Worm (Caenorhabditis elegans) whole organism, L2 larva: ENCODE results near the gene rpl-37.

Experiments
- F13H6.1 ChIP-seq: sonication (generic microtip); optimal IDR thresholded peaks from 2 replicates; lab custom pipeline; 2016; ENCODE audit warnings: missing genetic modification characterization, missing compliant biosample characterization
- ZK546.5 ChIP-seq: sonication (generic microtip); optimal IDR thresholded peaks from 2 replicates; lab custom pipeline; 2017; ENCODE audit warnings: missing biosample characterization, missing genetic modification characterization
- ama-1 ChIP-seq: fragments of 150-350 bp; optimal IDR thresholded peaks from 2 replicates; lab custom pipeline; 2018; ENCODE audit warnings: inconsistent platforms
- ceh-16 ChIP-seq: fragments of 150-350 bp; optimal IDR thresholded peaks from 2 replicates; lab custom pipeline; 2014; ENCODE audit warnings: missing biosample characterization, missing genetic modification characterization
- lsy-2 ChIP-seq, 2 experiments: fragments of 150-350 bp in 1 of 2; sonication (generic microtip) in 1 of 2; optimal IDR thresholded peaks; 2 replicates each; lab custom pipeline; 2014 to 2017; ENCODE audit warnings: missing biosample characterization in 2 of 2, missing genetic modification characterization in 2 of 2
- nhr-12 ChIP-seq: fragments of 150-350 bp; optimal IDR thresholded peaks from 2 replicates; lab custom pipeline; 2014; ENCODE audit warnings: missing biosample characterization, missing genetic modification characterization
- nhr-237 ChIP-seq: fragments of 150-350 bp; optimal IDR thresholded peaks from 2 replicates; lab custom pipeline; 2014; ENCODE audit warnings: missing biosample characterization, missing genetic modification characterization
- peb-1 ChIP-seq: fragments of 150-350 bp; optimal IDR thresholded peaks from 2 replicates; lab custom pipeline; 2014; ENCODE audit warnings: missing biosample characterization, missing genetic modification characterization
- skn-1 ChIP-seq: sonication (generic microtip); optimal IDR thresholded peaks from 2 replicates; lab custom pipeline; 2017; ENCODE audit warnings: missing biosample characterization, missing genetic modification characterization
- sma-9 ChIP-seq, 2 experiments: fragments of 150-350 bp in 1 of 2; sonication (generic microtip) in 1 of 2; optimal IDR thresholded peaks; 2 replicates each; lab custom pipeline; 2014 to 2016; ENCODE audit warnings: missing genetic modification characterization in 2 of 2, mild to moderate bottlenecking in 1 of 2, missing biosample characterization in 1 of 2, missing compliant biosample characterization in 1 of 2, missing genetic modification reagents in 1 of 2, moderate library complexity in 1 of 2
- snpc-4 ChIP-seq: fragments of 150-350 bp; optimal IDR thresholded peaks from 2 replicates; lab custom pipeline; 2014; ENCODE audit warnings: missing biosample characterization, missing genetic modification characterization
- unc-39 ChIP-seq: fragments of 150-350 bp; optimal IDR thresholded peaks from 2 replicates; lab custom pipeline; 2014; ENCODE audit warnings: missing biosample characterization, missing genetic modification characterization
- unc-62 ChIP-seq: fragments of 150-350 bp; optimal IDR thresholded peaks from 2 replicates; lab custom pipeline; 2014; ENCODE audit warnings: missing biosample characterization, missing genetic modification reagents, missing genetic modification characterization

DNA sequence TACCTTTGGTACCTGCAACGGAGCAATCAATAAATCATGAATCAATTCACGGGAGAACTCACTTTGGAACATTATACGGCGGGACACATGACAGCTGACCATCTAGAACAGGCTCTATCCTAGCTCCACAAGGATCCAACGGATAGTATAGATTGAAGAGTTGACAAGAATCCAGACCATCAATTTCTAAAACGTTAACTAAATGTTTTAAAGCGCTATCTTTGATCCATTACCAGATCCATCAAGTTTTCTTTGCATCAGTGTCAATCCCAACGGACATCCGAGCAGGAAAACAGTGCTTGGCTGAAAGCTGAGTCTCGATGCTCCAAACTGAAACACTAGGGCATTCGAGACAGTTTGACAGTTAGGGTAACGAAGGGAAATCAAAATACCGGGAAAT, 5.1 kb upstream of the rpl-37 start:
- TF ChIP-seq peb-1 (tag; lab: Kevin White, UChicago) (no peak), unc-62 (GFP tag; lab: Kevin White, UChicago) (no peak), ceh-16 (tag; lab: Kevin White, UChicago) (no peak), snpc-4 (tag; lab: Kevin White, UChicago) (no peak), nhr-12 (tag; lab: Kevin White, UChicago) (no peak), skn-1 (no peak), unc-39 (tag; lab: Kevin White, UChicago) (no peak), ZK546.5 (tag; lab: Kevin White, UChicago) (no peak), F13H6.1 (tag; lab: Kevin White, UChicago) (no peak), nhr-237 (no peak), ama-1 (lab: Kevin White, UChicago) (no peak), lsy-2 (tag; optimal IDR thresholded peaks at IDR 0.05; lab: Kevin White, UChicago) (no peak), sma-9 (GFP tag; optimal IDR thresholded peaks at IDR 0.05; lab: Kevin White, UChicago) (no peak), sma-9 (tag; optimal IDR thresholded peaks at IDR 0.05; lab: Kevin White, UChicago) (no peak)
